Fruit fly (Drosophila melanogaster) whole organism, embryonic: ENCODE data around the gene Bdp1.

Experiments used
- CG10147 ChIP-seq: fragments of 200-800 bp; sonication (Bioruptor generic); optimal IDR thresholded peaks from 2 replicates; lab custom pipeline; 2019; ENCODE audit warnings: missing biosample characterization, mild to moderate bottlenecking, missing genetic modification characterization, moderate library complexity
- CG10654 ChIP-seq: fragments of 200-800 bp; sonication (Bioruptor generic); optimal IDR thresholded peaks from 2 replicates; lab custom pipeline; 2016; ENCODE audit warnings: missing biosample characterization, missing genetic modification characterization
- CG10979 ChIP-seq: fragments of 200-800 bp; sonication (Bioruptor generic); optimal IDR thresholded peaks from 2 replicates; lab custom pipeline; 2018; ENCODE audit warnings: missing biosample characterization, mild to moderate bottlenecking, missing genetic modification characterization, moderate library complexity
- CG11504 ChIP-seq: fragments of 200-800 bp; sonication (Bioruptor generic); optimal IDR thresholded peaks from 3 replicates; lab custom pipeline; 2019; ENCODE audit warnings: missing biosample characterization, mild to moderate bottlenecking, missing genetic modification characterization, moderate library complexity
- CG12071 ChIP-seq: fragments of 200-800 bp; sonication (Bioruptor generic); optimal IDR thresholded peaks from 3 replicates; lab custom pipeline; 2018; ENCODE audit warnings: missing biosample characterization, mild to moderate bottlenecking, missing genetic modification characterization
- CG12104 ChIP-seq: fragments of 200-800 bp; sonication (Bioruptor generic); optimal IDR thresholded peaks from 3 replicates; lab custom pipeline; 2016; ENCODE audit warnings: missing biosample characterization, missing genetic modification characterization
- CG12219 ChIP-seq: fragments of 200-800 bp; sonication (Bioruptor generic); optimal IDR thresholded peaks from 3 replicates; lab custom pipeline; 2018; ENCODE audit warnings: missing biosample characterization, mild to moderate bottlenecking, missing genetic modification characterization
- CG12236 ChIP-seq: fragments of 200-800 bp; sonication (Bioruptor generic); optimal IDR thresholded peaks from 2 replicates; lab custom pipeline; 2016; ENCODE audit warnings: missing biosample characterization, missing genetic modification characterization
- CG13624 ChIP-seq: fragments of 200-800 bp; sonication (Bioruptor generic); optimal IDR thresholded peaks from 2 replicates; lab custom pipeline; 2016; ENCODE audit warnings: missing biosample characterization, missing genetic modification characterization
- CG1603 ChIP-seq: fragments of 200-800 bp; sonication (Bioruptor generic); optimal IDR thresholded peaks from 2 replicates; lab custom pipeline; 2019; ENCODE audit warnings: missing biosample characterization, mild to moderate bottlenecking, missing genetic modification characterization, moderate library complexity
- CG17328 ChIP-seq: fragments of 200-800 bp; sonication (Bioruptor generic); IDR thresholded peaks from 2 replicates; pipeline ENCODE4 v1.3.6; 2022; ENCODE audit warnings: missing biosample characterization, missing genetic modification characterization
- CG17385 ChIP-seq: fragments of 200-800 bp; sonication (Bioruptor generic); optimal IDR thresholded peaks from 3 replicates; lab custom pipeline; 2018; ENCODE audit warnings: missing biosample characterization, mild to moderate bottlenecking, missing genetic modification characterization
- CG18619 ChIP-seq: fragments of 200-800 bp; sonication (Bioruptor generic); optimal IDR thresholded peaks from 3 replicates; lab custom pipeline; 2017; ENCODE audit warnings: missing biosample characterization, mild to moderate bottlenecking, missing genetic modification characterization
- CG2120 ChIP-seq: fragments of 200-800 bp; sonication (Bioruptor generic); optimal IDR thresholded peaks from 3 replicates; lab custom pipeline; 2016; ENCODE audit warnings: missing biosample characterization, missing genetic modification characterization
- CG2202 ChIP-seq: fragments of 200-800 bp; sonication (Bioruptor generic); optimal IDR thresholded peaks from 2 replicates; lab custom pipeline; 2018; ENCODE audit warnings: missing biosample characterization, mild to moderate bottlenecking, missing genetic modification characterization
- CG2712 ChIP-seq: fragments of 200-800 bp; optimal IDR thresholded peaks from 3 replicates; lab custom pipeline; 2019; ENCODE audit warnings: missing biosample characterization, mild to moderate bottlenecking, missing genetic modification characterization, moderate library complexity
- CG30020 ChIP-seq: fragments of 200-800 bp; optimal IDR thresholded peaks from 2 replicates; lab custom pipeline; 2019; ENCODE audit warnings: missing biosample characterization, mild to moderate bottlenecking, missing genetic modification characterization, moderate library complexity
- CG30431 ChIP-seq: fragments of 200-800 bp; sonication (Bioruptor generic); optimal IDR thresholded peaks from 2 replicates; lab custom pipeline; 2017; ENCODE audit warnings: missing biosample characterization, missing genetic modification characterization
- CG33557 ChIP-seq: fragments of 200-800 bp; sonication (Bioruptor generic); optimal IDR thresholded peaks from 2 replicates; lab custom pipeline; 2019; ENCODE audit warnings: missing biosample characterization, mild to moderate bottlenecking, missing genetic modification characterization, moderate library complexity
- CG34376 ChIP-seq: fragments of 200-800 bp; sonication (Bioruptor generic); optimal IDR thresholded peaks from 2 replicates; lab custom pipeline; 2018; ENCODE audit warnings: missing biosample characterization, mild to moderate bottlenecking, missing genetic modification characterization
- CG34422 ChIP-seq: fragments of 200-800 bp; sonication (Bioruptor generic); IDR thresholded peaks from 3 replicates; pipeline ENCODE4 v1.3.6; 2022; ENCODE audit warnings: missing biosample characterization, missing genetic modification characterization
- CG3995 ChIP-seq: fragments of 200-800 bp; sonication (Bioruptor generic); optimal IDR thresholded peaks from 3 replicates; lab custom pipeline; 2016; ENCODE audit warnings: missing biosample characterization, missing genetic modification characterization
- CG4328 ChIP-seq: fragments of 200-800 bp; sonication (Bioruptor generic); optimal IDR thresholded peaks from 3 replicates; lab custom pipeline; 2017; ENCODE audit warnings: missing biosample characterization, missing genetic modification reagents, missing genetic modification characterization
- CG7987 ChIP-seq: fragments of 200-800 bp; sonication (Bioruptor generic); optimal IDR thresholded peaks from 2 replicates; lab custom pipeline; 2018; ENCODE audit warnings: missing biosample characterization, mild to moderate bottlenecking, missing genetic modification characterization, moderate library complexity
- CG9727 ChIP-seq: fragments of 200-800 bp; sonication (Bioruptor generic); optimal IDR thresholded peaks from 3 replicates; lab custom pipeline; 2017; ENCODE audit warnings: missing biosample characterization, mild to moderate bottlenecking, missing genetic modification characterization
- Drgx ChIP-seq: fragments of 200-800 bp; sonication (Bioruptor generic); IDR thresholded peaks from 2 replicates; pipeline ENCODE4 v1.3.6; 2022; ENCODE audit warnings: missing biosample characterization, missing genetic modification characterization
- Hsf ChIP-seq: fragments of 200-800 bp; sonication (Bioruptor generic); optimal IDR thresholded peaks from 3 replicates; lab custom pipeline; 2016; ENCODE audit warnings: missing biosample characterization, missing genetic modification characterization
- NC2β ChIP-seq: fragments of 200-800 bp; sonication (Bioruptor generic); optimal IDR thresholded peaks from 2 replicates; lab custom pipeline; 2016; ENCODE audit warnings: missing biosample characterization, missing genetic modification characterization
- NfI ChIP-seq: fragments of 200-800 bp; sonication (Bioruptor generic); optimal IDR thresholded peaks from 3 replicates; lab custom pipeline; 2018; ENCODE audit warnings: missing biosample characterization, mild to moderate bottlenecking, missing genetic modification characterization, moderate library complexity
- Sox100B ChIP-seq: fragments of 200-800 bp; sonication (Bioruptor generic); optimal IDR thresholded peaks from 3 replicates; lab custom pipeline; 2018; ENCODE audit warnings: missing biosample characterization, mild to moderate bottlenecking, missing genetic modification characterization
- Spps ChIP-seq: fragments of 200-800 bp; sonication (Bioruptor generic); optimal IDR thresholded peaks from 2 replicates; lab custom pipeline; 2018; ENCODE audit warnings: missing biosample characterization, mild to moderate bottlenecking, missing genetic modification characterization
- amos ChIP-seq: fragments of 200-800 bp; sonication (Bioruptor generic); IDR thresholded peaks from 2 replicates; pipeline ENCODE4 v1.3.6; 2022; ENCODE audit warnings: missing biosample characterization, missing genetic modification characterization; ENCODE audit not compliant: partially characterized antibody
- caup ChIP-seq: fragments of 200-800 bp; sonication (Bioruptor generic); optimal IDR thresholded peaks from 3 replicates; lab custom pipeline; 2017; ENCODE audit warnings: missing biosample characterization, mild to moderate bottlenecking, missing genetic modification characterization, moderate library complexity; ENCODE audit not compliant: severe bottlenecking
- dm ChIP-seq: fragments of 200-800 bp; sonication (Bioruptor generic); optimal IDR thresholded peaks from 3 replicates; lab custom pipeline; 2016; ENCODE audit warnings: missing biosample characterization, missing genetic modification characterization
- dmrt99B ChIP-seq: fragments of 200-800 bp; sonication (Bioruptor generic); optimal IDR thresholded peaks from 2 replicates; lab custom pipeline; 2018; ENCODE audit warnings: missing biosample characterization, mild to moderate bottlenecking, missing genetic modification characterization, moderate library complexity
- eve ChIP-seq, 2 experiments: fragments of >200 bp; optimal IDR thresholded peaks; 2 replicates each; lab custom pipeline; 2017; ENCODE audit warnings: missing biosample characterization in 2 of 2, missing genetic modification characterization in 2 of 2
- gce ChIP-seq: fragments of 200-800 bp; sonication (Bioruptor generic); IDR thresholded peaks from 3 replicates; pipeline ENCODE4 v1.3.6; 2022; ENCODE audit warnings: missing biosample characterization, missing genetic modification characterization
- gfzf ChIP-seq: fragments of 200-800 bp; sonication (Bioruptor generic); optimal IDR thresholded peaks from 2 replicates; lab custom pipeline; 2016; ENCODE audit warnings: missing biosample characterization, mild to moderate bottlenecking, missing genetic modification characterization, moderate library complexity
- jigr1 ChIP-seq: fragments of 200-800 bp; sonication (Bioruptor generic); IDR thresholded peaks from 3 replicates; pipeline ENCODE4 v1.3.6; 2022; ENCODE audit warnings: missing biosample characterization, missing genetic modification characterization
- lov ChIP-seq, 2 experiments: fragments of 200-800 bp in 1 of 2; fragments of >200 bp in 1 of 2; sonication (Bioruptor generic) in 1 of 2; IDR thresholded peaks in 1 of 2; optimal IDR thresholded peaks in 1 of 2; 2 replicates in 1 of 2; 3 replicates in 1 of 2; pipeline versions ENCODE4 v1.3.6 to Lab custom; 2017 to 2022; ENCODE audit warnings: missing biosample characterization in 1 of 2, missing genetic modification characterization in 1 of 2
- mirr ChIP-seq: fragments of 200-800 bp; sonication (Bioruptor generic); optimal IDR thresholded peaks from 3 replicates; lab custom pipeline; 2018; ENCODE audit warnings: missing biosample characterization, mild to moderate bottlenecking, missing genetic modification characterization
- odd ChIP-seq: fragments of 200-800 bp; sonication (Bioruptor generic); optimal IDR thresholded peaks from 2 replicates; lab custom pipeline; 2017; ENCODE audit warnings: missing biosample characterization, mild to moderate bottlenecking, missing genetic modification characterization
- repo ChIP-seq: fragments of 200-800 bp; sonication (Bioruptor generic); optimal IDR thresholded peaks from 2 replicates; lab custom pipeline; 2016; ENCODE audit warnings: missing biosample characterization, missing genetic modification characterization
- salm ChIP-seq: fragments of 200-800 bp; sonication (Bioruptor generic); optimal IDR thresholded peaks from 2 replicates; lab custom pipeline; 2018; ENCODE audit warnings: missing biosample characterization, mild to moderate bottlenecking, missing genetic modification characterization
- sens-2 ChIP-seq: fragments of 200-800 bp; sonication (Bioruptor generic); IDR thresholded peaks from 2 replicates; pipeline ENCODE4 v1.3.6; 2022; ENCODE audit warnings: missing biosample characterization, missing genetic modification characterization
- tap ChIP-seq: fragments of 200-800 bp; optimal IDR thresholded peaks from 3 replicates; lab custom pipeline; 2019; ENCODE audit warnings: missing biosample characterization, mild to moderate bottlenecking, missing genetic modification characterization, moderate library complexity
- tna ChIP-seq: fragments of 200-800 bp; sonication (Bioruptor generic); IDR thresholded peaks from 2 replicates; pipeline ENCODE4 v1.3.6; 2022; ENCODE audit warnings: missing biosample characterization, missing genetic modification characterization; ENCODE audit not compliant: partially characterized antibody
- unpg ChIP-seq: fragments of 200-800 bp; sonication (Bioruptor generic); optimal IDR thresholded peaks from 3 replicates; lab custom pipeline; 2018; ENCODE audit warnings: missing biosample characterization, mild to moderate bottlenecking, missing genetic modification characterization, moderate library complexity
- vvl ChIP-seq: fragments of 200-800 bp; sonication (Bioruptor generic); IDR thresholded peaks from 2 replicates; pipeline ENCODE4 v1.3.6; 2022; ENCODE audit warnings: missing biosample characterization, missing genetic modification characterization

Bdp1 gene

dm6 chr2L:13398614-13399161 lies 25.0 kb upstream of the Bdp1 start, which contains the start of the genes CG10859 and CG7110 (continued):
- TF ChIP-seq CG2712 (tag; lab: Kevin White, UChicago) (peak; percentile 52), unpg (GFP tag; lab: Kevin White, UChicago) (peak; percentile 59), odd (peak; percentile 60), CG4328 (GFP tag; lab: Kevin White, UChicago) (peak; percentile 59), jigr1 (GFP tag; lab: Robert Waterston, UW) (no peak), CG13624 (GFP tag; lab: Kevin White, UChicago) (peak; percentile 7), CG18619 (GFP tag; lab: Kevin White, UChicago) (peak; percentile 65), CG17328 (GFP tag; lab: Robert Waterston, UW) (peak; percentile 14; the same call in 1 of the 2 replicates), Sox100B (peak; percentile 52), Spps (no peak), salm (tag; lab: Kevin White, UChicago) (peak; percentile 24), CG7987 (GFP tag; lab: Kevin White, UChicago) (peak; percentile 89), repo (GFP tag; lab: Kevin White, UChicago) (no peak), Hsf (peak; percentile 31), CG3995 (GFP tag; lab: Kevin White, UChicago) (peak; percentile 13), CG2120 (GFP tag; lab: Kevin White, UChicago) (no peak), CG12104 (peak; percentile 41), mirr (GFP tag; lab: Kevin White, UChicago) (peak; percentile 55), amos (GFP tag; lab: Robert Waterston, UW) (peak; percentile 30; the same call in 1 of the 2 replicates), CG11504 (tag; lab: Kevin White, UChicago) (peak; percentile 48), sens-2 (GFP tag; lab: Robert Waterston, UW) (peak; percentile 33; the same call in 1 of the 2 replicates), tap (tag; lab: Kevin White, UChicago) (peak; percentile 28), NC2β (GFP tag; lab: Kevin White, UChicago) (peak; percentile 45), CG17385 (GFP tag; lab: Kevin White, UChicago) (peak; percentile 42), Drgx (GFP tag; lab: Robert Waterston, UW) (no peak), CG1603 (tag; lab: Kevin White, UChicago) (peak; percentile 81), CG33557 (GFP tag; lab: Kevin White, UChicago) (peak; percentile 32), lov (optimal IDR thresholded peaks at IDR 0.05; lab: Kevin White, UChicago) (no peak), lov (GFP tag; IDR thresholded peaks at IDR 0.05; lab: Robert Waterston, UW) (no peak), dmrt99B (peak; percentile 38), CG34422 (GFP tag; lab: Robert Waterston, UW) (peak; percentile 27; the same call in 1 of the 3 replicates), CG10979 (tag; lab: Kevin White, UChicago) (peak; percentile 22), CG9727 (GFP tag; lab: Kevin White, UChicago) (peak; percentile 61), eve (GFP tag; optimal IDR thresholded peaks at IDR 0.05; lab: Kevin White, UChicago) (no peak), CG12236 (no peak), CG34376 (peak; percentile 56), CG12219 (GFP tag; lab: Kevin White, UChicago) (peak; percentile 1), NfI (GFP tag; lab: Kevin White, UChicago) (peak; percentile 78), vvl (peak; percentile 33; the same call in 1 of the 2 replicates), gce (GFP tag; lab: Robert Waterston, UW) (no peak), CG30020 (tag; lab: Kevin White, UChicago) (peak; percentile 33), CG10147 (GFP tag; lab: Kevin White, UChicago) (peak; percentile 37), gfzf (GFP tag; lab: Kevin White, UChicago) (peak; percentile 86), CG10654 (GFP tag; lab: Kevin White, UChicago) (peak; percentile 18), CG30431 (GFP tag; lab: Kevin White, UChicago) (no peak), tna (no peak), CG2202 (peak; percentile 43), dm (GFP tag; lab: Kevin White, UChicago) (peak; percentile 60), CG12071 (GFP tag; lab: Kevin White, UChicago) (peak; percentile 42), caup (GFP tag; lab: Kevin White, UChicago) (peak; percentile 79)
